Worm (Caenorhabditis elegans) whole organism, early embryonic: ENCODE measurements around the gene nhr-97.

Experiments used
- aly-1 ChIP-seq: sonication (generic microtip); optimal IDR thresholded peaks from 2 replicates; lab custom pipeline; 2016; ENCODE audit warnings: missing genetic modification characterization, missing compliant biosample characterization
- ama-1 ChIP-seq: fragments of 150-350 bp; optimal IDR thresholded peaks from 2 replicates; lab custom pipeline; 2014
- scrt-1 ChIP-seq: fragments of 200-800 bp; sonication (Bioruptor generic); IDR thresholded peaks from 2 replicates; pipeline ENCODE4 v1.3.6; 2022; ENCODE audit warnings: missing genetic modification characterization, missing compliant biosample characterization

- TF ChIP-seq aly-1 (no peak), ama-1 (no peak), scrt-1 (GFP tag; lab: Robert Waterston, UW) (no peak)
Measured at ce11 chrIV:9716490-9716889, 41.0 kb upstream of the nhr-97 start.
